Worm (Caenorhabditis elegans) whole organism, midembryonic: ENCODE results near the gene asp-16.

Source experiments
- T22C8.4 ChIP-seq: fragments of 200-800 bp; sonication (Bioruptor generic); IDR thresholded peaks from 2 replicates; pipeline ENCODE4 v1.3.6; 2022; ENCODE audit warnings: missing genetic modification characterization, missing compliant biosample characterization
- flt-1 ChIP-seq: fragments of 200-800 bp; sonication (Bioruptor generic); IDR thresholded peaks from 2 replicates; pipeline ENCODE4 v1.3.6; 2022; ENCODE audit warnings: missing genetic modification characterization, missing compliant biosample characterization
- klf-2 ChIP-seq: fragments of 200-800 bp; sonication (Bioruptor generic); conservative IDR thresholded peaks from 2 replicates; pipeline ENCODE4 v1.3.6; 2022; ENCODE audit warnings: missing genetic modification reagents, missing genetic modification characterization, missing compliant biosample characterization
- med-1 ChIP-seq: sonication (generic microtip); optimal IDR thresholded peaks from 2 replicates; lab custom pipeline; 2017; ENCODE audit warnings: missing genetic modification characterization, mild to moderate bottlenecking, missing compliant biosample characterization, antibody characterized with exemption, missing genetic modification reagents; ENCODE audit not compliant: insufficient read depth
- ref-1 ChIP-seq: fragments of 200-800 bp; sonication (Bioruptor generic); conservative IDR thresholded peaks from 2 replicates; pipeline ENCODE4 v1.3.6; 2022; ENCODE audit warnings: missing genetic modification reagents, missing genetic modification characterization, missing compliant biosample characterization
- tab-1 ChIP-seq: fragments of 200-800 bp; sonication (Bioruptor generic); IDR thresholded peaks from 2 replicates; pipeline ENCODE4 v1.3.6; 2022; ENCODE audit warnings: missing genetic modification characterization, missing compliant biosample characterization
- ztf-29 ChIP-seq: fragments of 200-800 bp; sonication (Bioruptor generic); IDR thresholded peaks from 2 replicates; pipeline ENCODE4 v1.3.6; 2022; ENCODE audit warnings: missing genetic modification reagents, missing genetic modification characterization, missing compliant biosample characterization

DNA sequence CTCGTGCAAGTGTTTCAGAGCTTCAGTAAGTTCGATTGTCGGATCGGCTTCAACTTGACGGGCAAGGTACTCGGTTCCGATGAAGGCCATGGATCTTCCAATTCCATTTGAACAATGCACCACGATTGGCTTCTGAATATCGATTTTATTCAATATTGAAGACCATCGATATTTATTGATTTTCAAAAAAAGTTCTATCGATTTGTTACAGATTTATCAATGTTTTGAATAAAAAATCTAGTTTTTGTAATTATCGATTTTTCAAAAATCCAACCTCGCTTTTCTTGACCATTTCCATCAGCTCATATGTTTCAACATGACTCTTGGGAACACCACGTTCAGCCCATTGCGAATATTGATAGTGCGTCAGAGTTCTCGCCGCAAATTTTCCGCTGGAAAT is 26.5 kb upstream of the asp-16 start:
- TF ChIP-seq klf-2 = no peak
- TF ChIP-seq flt-1 = no peak
- no peak for TF ChIP-seq ref-1 (GFP tag; lab: Robert Waterston, UW)
- 0 out of 2 replicates have a peak, but pooled peaks have one; percentile 7 for TF ChIP-seq T22C8.4 (GFP tag; lab: Robert Waterston, UW)
- TF ChIP-seq tab-1 (GFP tag; lab: Robert Waterston, UW) = no peak
- TF ChIP-seq med-1 (GFP tag; lab: Kevin White, UChicago) = no peak
- no peak for TF ChIP-seq ztf-29 (GFP tag; lab: Robert Waterston, UW)
